Fruit fly (Drosophila melanogaster) whole organism, prepupa: ENCODE results near the gene uncNacbeta.

ENCODE experiments used
- CG11762 ChIP-seq: fragments of 200-800 bp; sonication (Bioruptor generic); optimal IDR thresholded peaks from 3 replicates; lab custom pipeline; 2016; ENCODE audit warnings: missing biosample characterization, missing genetic modification characterization; ENCODE audit not compliant: insufficient read depth
- CG11902 ChIP-seq: fragments of 200-800 bp; sonication (Bioruptor generic); optimal IDR thresholded peaks from 3 replicates; lab custom pipeline; 2016; ENCODE audit warnings: missing biosample characterization, missing genetic modification characterization
- CG3032 ChIP-seq: fragments of 200-800 bp; optimal IDR thresholded peaks from 2 replicates; lab custom pipeline; 2019; ENCODE audit warnings: missing biosample characterization, mild to moderate bottlenecking, missing genetic modification characterization, moderate library complexity
- CG3919 ChIP-seq: fragments of 200-800 bp; sonication (Bioruptor generic); optimal IDR thresholded peaks from 3 replicates; lab custom pipeline; 2016; ENCODE audit warnings: missing biosample characterization, missing genetic modification characterization
- CG6276 ChIP-seq: fragments of 200-800 bp; sonication (Bioruptor generic); optimal IDR thresholded peaks from 2 replicates; lab custom pipeline; 2017; ENCODE audit warnings: missing biosample characterization, mild to moderate bottlenecking, missing genetic modification characterization
- CG8632 ChIP-seq: fragments of 200-800 bp; sonication (Bioruptor generic); optimal IDR thresholded peaks from 3 replicates; lab custom pipeline; 2016; ENCODE audit warnings: missing biosample characterization, missing genetic modification characterization
- achi ChIP-seq: fragments of 200-800 bp; sonication (Bioruptor generic); optimal IDR thresholded peaks from 3 replicates; lab custom pipeline; 2016; ENCODE audit warnings: missing biosample characterization, missing genetic modification characterization
- acj6 ChIP-seq: fragments of 200-800 bp; sonication (Bioruptor generic); optimal IDR thresholded peaks from 3 replicates; lab custom pipeline; 2016; ENCODE audit warnings: missing biosample characterization, missing genetic modification characterization
- fd59A ChIP-seq: fragments of 200-800 bp; sonication (Bioruptor generic); optimal IDR thresholded peaks from 2 replicates; lab custom pipeline; 2017; ENCODE audit warnings: missing biosample characterization, mild to moderate bottlenecking, missing genetic modification characterization, missing genetic modification reagents
- lz ChIP-seq: fragments of 200-800 bp; sonication (Bioruptor generic); optimal IDR thresholded peaks from 3 replicates; lab custom pipeline; 2016; ENCODE audit warnings: missing biosample characterization, missing genetic modification characterization

DNA sequence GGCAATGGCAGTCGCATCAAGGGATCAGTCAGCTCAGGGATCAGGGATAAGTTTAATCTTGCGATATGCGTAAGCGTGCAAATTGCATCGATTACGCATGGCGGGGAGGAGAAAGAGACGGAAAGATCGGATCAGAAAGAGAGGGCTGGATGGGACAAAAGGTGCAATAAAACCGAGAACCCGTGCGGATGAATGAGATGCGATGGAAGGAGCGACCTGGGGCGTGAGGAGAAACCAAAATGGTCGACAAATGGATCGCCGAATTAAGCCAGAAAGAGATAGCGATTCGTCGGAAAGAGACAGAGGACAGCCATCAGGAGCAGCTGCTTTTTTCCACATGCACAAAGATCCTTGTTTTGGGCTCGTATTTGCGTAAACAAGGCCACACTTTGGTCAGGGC is 34.2 kb upstream of the uncNacbeta start:
- TF ChIP-seq lz (GFP tag; lab: Kevin White, UChicago) (no peak), acj6 (GFP tag; lab: Kevin White, UChicago) (no peak), CG6276 (GFP tag; lab: Kevin White, UChicago) (no peak), fd59A (GFP tag; lab: Kevin White, UChicago) (no peak), CG8632 (GFP tag; lab: Kevin White, UChicago) (no peak), CG3919 (no peak), CG11762 (GFP tag; lab: Kevin White, UChicago) (no peak), CG11902 (GFP tag; lab: Kevin White, UChicago) (no peak), achi (GFP tag; lab: Kevin White, UChicago) (no peak), CG3032 (tag; lab: Kevin White, UChicago) (no peak)
